Worm (Caenorhabditis elegans) whole organism, young adult: ENCODE results near the gene hot-7.

Source experiments
- B0035.1 ChIP-seq: sonication (generic microtip); optimal IDR thresholded peaks from 2 replicates; lab custom pipeline; 2016; ENCODE audit warnings: missing genetic modification characterization, mild to moderate bottlenecking, missing compliant biosample characterization, missing genotype, missing genetic modification reagents
- C17E4.6 ChIP-seq: fragments of 200-800 bp; sonication (Bioruptor generic); IDR thresholded peaks from 2 replicates; pipeline ENCODE4 v1.3.6; 2022; ENCODE audit warnings: missing genetic modification reagents, missing genetic modification characterization, missing compliant biosample characterization
- F10E7.11 ChIP-seq: sonication (generic microtip); optimal IDR thresholded peaks from 2 replicates; lab custom pipeline; 2017; ENCODE audit warnings: mild to moderate bottlenecking, missing genetic modification characterization, moderate library complexity, missing compliant biosample characterization
- F33H1.4 ChIP-seq: fragments of 200-800 bp; sonication (Bioruptor generic); IDR thresholded peaks from 2 replicates; pipeline ENCODE4 v1.3.6; 2022; ENCODE audit warnings: missing genetic modification reagents, missing genetic modification characterization, missing compliant biosample characterization
- F49E8.2 ChIP-seq: sonication (generic microtip); optimal IDR thresholded peaks from 3 replicates; lab custom pipeline; 2017; ENCODE audit warnings: missing genetic modification characterization, mild to moderate bottlenecking, missing compliant biosample characterization, antibody characterized with exemption, moderate library complexity; ENCODE audit not compliant: insufficient read depth
- F52B5.7 ChIP-seq: sonication (generic microtip); optimal IDR thresholded peaks from 2 replicates; lab custom pipeline; 2016; ENCODE audit warnings: mild to moderate bottlenecking, missing genetic modification characterization, missing compliant biosample characterization
- K11D2.4 ChIP-seq: fragments of 200-800 bp; sonication (Bioruptor generic); IDR thresholded peaks from 2 replicates; pipeline ENCODE4 v1.3.6; 2022; ENCODE audit warnings: missing genetic modification reagents, missing genetic modification characterization, missing compliant biosample characterization
- Y53G8AR.9 ChIP-seq: fragments of 200-800 bp; sonication (Bioruptor generic); conservative IDR thresholded peaks from 2 replicates; pipeline ENCODE4 v1.3.6; 2022; ENCODE audit warnings: missing genetic modification reagents, missing genetic modification characterization, missing compliant biosample characterization
- attf-5 ChIP-seq: fragments of 200-800 bp; sonication (Bioruptor generic); optimal IDR thresholded peaks from 2 replicates; lab custom pipeline; 2018; ENCODE audit warnings: mild to moderate bottlenecking, missing genetic modification characterization, missing compliant biosample characterization
- bed-1 ChIP-seq: fragments of 200-800 bp; sonication (Bioruptor generic); IDR thresholded peaks from 2 replicates; pipeline ENCODE4 v1.3.6; 2022; ENCODE audit warnings: missing genetic modification reagents, missing genetic modification characterization, missing compliant biosample characterization
- cebp-1 ChIP-seq, 2 experiments: fragments of 200-800 bp in 1 of 2; sonication (Bioruptor generic) in 1 of 2; sonication (generic microtip) in 1 of 2; IDR thresholded peaks in 1 of 2; optimal IDR thresholded peaks in 1 of 2; 2 replicates each; pipeline versions ENCODE4 v1.3.6 to Lab custom; 2017 to 2022; ENCODE audit warnings: missing compliant biosample characterization in 2 of 2, missing genetic modification characterization in 2 of 2, mild to moderate bottlenecking in 1 of 2, missing genetic modification reagents in 1 of 2, moderate library complexity in 1 of 2
- ceh-40 ChIP-seq: fragments of 200-800 bp; sonication (Bioruptor generic); IDR thresholded peaks from 2 replicates; pipeline ENCODE4 v1.3.6; 2022; ENCODE audit warnings: missing genetic modification characterization, missing compliant biosample characterization
- ceh-91 ChIP-seq: fragments of 200-800 bp; sonication (Bioruptor generic); IDR thresholded peaks from 2 replicates; pipeline ENCODE4 v1.3.6; 2022; ENCODE audit warnings: missing genetic modification reagents, missing genetic modification characterization, missing compliant biosample characterization
- chd-7 ChIP-seq: sonication (generic microtip); optimal IDR thresholded peaks from 2 replicates; lab custom pipeline; 2016; ENCODE audit warnings: mild to moderate bottlenecking, missing genetic modification characterization, moderate library complexity, missing compliant biosample characterization
- dpl-1 ChIP-seq: fragments of 150-350 bp; optimal IDR thresholded peaks from 2 replicates; lab custom pipeline; 2014; ENCODE audit warnings: missing biosample characterization, missing genetic modification reagents, missing genetic modification characterization
- egl-18 ChIP-seq: fragments of 200-800 bp; sonication (Bioruptor generic); IDR thresholded peaks from 2 replicates; pipeline ENCODE4 v1.3.6; 2022; ENCODE audit warnings: missing genetic modification reagents, missing genetic modification characterization, missing compliant biosample characterization
- hmg-1.2 ChIP-seq: fragments of 200-800 bp; sonication (Bioruptor generic); IDR thresholded peaks from 2 replicates; pipeline ENCODE4 v1.3.6; 2022; ENCODE audit warnings: missing genetic modification reagents, missing genetic modification characterization, missing compliant biosample characterization
- let-526 ChIP-seq: fragments of 200-800 bp; sonication (Bioruptor generic); IDR thresholded peaks from 2 replicates; pipeline ENCODE4 v1.3.6; 2022; ENCODE audit warnings: missing genetic modification reagents, missing genetic modification characterization, missing compliant biosample characterization
- lin-35 ChIP-seq, 3 experiments: fragments of 150-350 bp in 2 of 3; sonication (generic microtip) in 1 of 3; optimal IDR thresholded peaks; 2 replicates each; lab custom pipeline; 2014 to 2018; ENCODE audit warnings: missing biosample characterization in 3 of 3, missing genetic modification characterization in 3 of 3, missing genetic modification reagents in 3 of 3
- lin-40 ChIP-seq: sonication (generic microtip); optimal IDR thresholded peaks from 2 replicates; lab custom pipeline; 2016; ENCODE audit warnings: missing genetic modification characterization, mild to moderate bottlenecking, missing compliant biosample characterization, missing genotype, missing genetic modification reagents
- lir-1 ChIP-seq: fragments of 200-800 bp; sonication (Bioruptor generic); conservative IDR thresholded peaks from 2 replicates; pipeline ENCODE4 v1.3.6; 2022; ENCODE audit warnings: missing genetic modification reagents, missing genetic modification characterization, missing compliant biosample characterization
- lsl-1 ChIP-seq: fragments of 200-800 bp; sonication (Bioruptor generic); optimal IDR thresholded peaks from 2 replicates; lab custom pipeline; 2018; ENCODE audit warnings: mild to moderate bottlenecking, missing genetic modification characterization, moderate library complexity, missing compliant biosample characterization
- madf-6 ChIP-seq: fragments of 200-800 bp; sonication (Bioruptor generic); IDR thresholded peaks from 2 replicates; pipeline ENCODE4 v1.3.6; 2022; ENCODE audit warnings: missing genetic modification reagents, missing genetic modification characterization, missing compliant biosample characterization
- mel-28 ChIP-seq: sonication (generic microtip); optimal IDR thresholded peaks from 2 replicates; lab custom pipeline; 2016; ENCODE audit warnings: borderline replicate concordance, mild to moderate bottlenecking, missing genetic modification characterization, missing compliant biosample characterization
- mxl-1 ChIP-seq: sonication (generic microtip); optimal IDR thresholded peaks from 2 replicates; lab custom pipeline; 2016; ENCODE audit warnings: missing genetic modification characterization, missing compliant biosample characterization
- nfyb-1 ChIP-seq: fragments of 200-800 bp; sonication (Bioruptor generic); IDR thresholded peaks from 2 replicates; pipeline ENCODE4 v1.3.6; 2022; ENCODE audit warnings: missing genetic modification reagents, missing genetic modification characterization, missing compliant biosample characterization
- nhr-179 ChIP-seq: sonication (generic microtip); optimal IDR thresholded peaks from 2 replicates; lab custom pipeline; 2016; ENCODE audit warnings: mild to moderate bottlenecking, missing genetic modification characterization, missing compliant biosample characterization
- pbrm-1 ChIP-seq: fragments of 200-800 bp; sonication (Bioruptor generic); IDR thresholded peaks from 2 replicates; pipeline ENCODE4 v1.3.6; 2022; ENCODE audit warnings: missing genetic modification reagents, missing genetic modification characterization, missing compliant biosample characterization
- rec-8 ChIP-seq, 2 experiments: sonication (generic microtip); optimal IDR thresholded peaks; 2 replicates each; lab custom pipeline; 2016; ENCODE audit warnings: mild to moderate bottlenecking in 2 of 2, missing genetic modification characterization in 2 of 2, missing genetic modification reagents in 2 of 2, missing genotype in 2 of 2, missing biosample characterization in 1 of 2, missing compliant biosample characterization in 1 of 2, moderate library complexity in 1 of 2
- repo-1 ChIP-seq: sonication (generic microtip); optimal IDR thresholded peaks from 2 replicates; lab custom pipeline; 2017; ENCODE audit warnings: mild to moderate bottlenecking, missing genetic modification characterization, missing compliant biosample characterization
- sdz-38 ChIP-seq: sonication (generic microtip); optimal IDR thresholded peaks from 2 replicates; lab custom pipeline; 2016; ENCODE audit warnings: missing genotype, missing genetic modification characterization, missing compliant biosample characterization
- sptf-2 ChIP-seq: fragments of 200-800 bp; sonication (Bioruptor generic); optimal IDR thresholded peaks from 2 replicates; lab custom pipeline; 2018; ENCODE audit warnings: mild to moderate bottlenecking, missing genetic modification characterization, missing compliant biosample characterization
- tbp1 ChIP-seq: fragments of 200-800 bp; sonication (Bioruptor generic); optimal IDR thresholded peaks from 2 replicates; lab custom pipeline; 2018; ENCODE audit warnings: mild to moderate bottlenecking, missing genetic modification characterization, missing compliant biosample characterization
- xnd-1 ChIP-seq: sonication (generic microtip); optimal IDR thresholded peaks from 2 replicates; lab custom pipeline; 2016; ENCODE audit warnings: missing genotype, missing genetic modification reagents, missing genetic modification characterization, missing compliant biosample characterization
- zfh-2 ChIP-seq: fragments of 200-800 bp; sonication (Bioruptor generic); conservative IDR thresholded peaks from 2 replicates; pipeline ENCODE4 v1.3.6; 2022; ENCODE audit warnings: missing genetic modification reagents, missing genetic modification characterization, missing compliant biosample characterization
- ztf-18 ChIP-seq: sonication (generic microtip); optimal IDR thresholded peaks from 2 replicates; lab custom pipeline; 2016; ENCODE audit warnings: missing genotype, mild to moderate bottlenecking, missing genetic modification characterization, missing compliant biosample characterization
- ztf-25 ChIP-seq: fragments of 200-800 bp; sonication (Bioruptor generic); IDR thresholded peaks from 2 replicates; pipeline ENCODE4 v1.3.6; 2022; ENCODE audit warnings: missing genetic modification reagents, missing genetic modification characterization, missing compliant biosample characterization
- ztf-6 ChIP-seq: fragments of 200-800 bp; sonication (Bioruptor generic); IDR thresholded peaks from 2 replicates; pipeline ENCODE4 v1.3.6; 2022; ENCODE audit warnings: missing genetic modification reagents, missing genetic modification characterization, missing compliant biosample characterization

hot-7 gene

DNA sequence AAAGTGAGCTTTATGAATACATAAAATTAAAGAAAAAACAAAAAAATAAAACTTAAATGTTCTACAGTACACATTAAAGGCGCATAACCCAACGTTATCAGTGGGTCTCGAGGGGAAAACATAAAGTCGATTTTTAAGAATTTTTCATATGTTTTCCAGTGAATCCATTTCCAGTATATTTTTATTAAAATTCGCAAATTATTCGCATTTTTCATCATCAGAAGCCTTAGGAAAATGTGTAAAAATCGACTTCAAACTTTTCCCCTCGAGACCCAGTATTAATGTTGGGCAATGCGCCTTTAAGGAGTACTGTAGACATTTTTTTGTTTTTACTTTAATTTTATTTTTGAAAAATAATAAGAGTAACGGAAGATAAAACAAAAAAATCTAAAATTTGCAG, 6.9 kb downstream of the hot-7 start (continued):
- TF ChIP-seq dpl-1 (GFP tag; lab: Kevin White, UChicago), result no peak
- no peak for TF ChIP-seq lir-1 (GFP tag; lab: Robert Waterston, UW)
- TF ChIP-seq nfyb-1 (GFP tag; lab: Robert Waterston, UW), result no peak
- no peak for TF ChIP-seq ztf-6 (GFP tag; lab: Robert Waterston, UW)
- no peak for TF ChIP-seq chd-7
- TF ChIP-seq, all 124 proteins: peak for 19

DNA sequence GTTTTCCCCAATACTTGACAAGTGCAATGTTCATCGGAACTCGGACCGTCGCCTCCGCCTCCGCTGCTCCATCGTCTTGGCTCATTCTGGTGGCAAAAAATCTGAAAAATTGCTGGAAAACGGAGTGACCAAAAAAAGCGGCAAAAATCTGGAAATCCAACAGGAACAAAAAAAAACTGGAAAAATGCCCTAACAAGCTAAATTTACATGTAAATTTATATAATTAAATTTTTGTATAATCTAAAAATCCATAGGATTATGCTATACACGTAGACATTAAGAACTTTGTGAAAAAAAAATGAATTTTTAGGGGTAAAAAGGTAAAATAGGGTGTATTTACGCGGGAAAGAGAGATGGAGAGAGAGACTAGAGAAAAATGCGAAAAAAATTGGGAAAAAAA, 15.0 kb downstream of the hot-7 start, which contains the start of gene Y48B6A.13:
Gene Y48B6A.13, minus strand, starts transcription at position 101 of the 400 bp plus-strand sequence.
- TF ChIP-seq F10E7.11 (tag; lab: Kevin White, UChicago) (no peak), Y53G8AR.9 (GFP tag; lab: Robert Waterston, UW) (0 out of 2 replicates have a peak, but pooled peaks have one; percentile 27), zfh-2 (GFP tag; lab: Robert Waterston, UW) (0 out of 2 replicates have a peak, but pooled peaks have one; percentile 26)

DNA sequence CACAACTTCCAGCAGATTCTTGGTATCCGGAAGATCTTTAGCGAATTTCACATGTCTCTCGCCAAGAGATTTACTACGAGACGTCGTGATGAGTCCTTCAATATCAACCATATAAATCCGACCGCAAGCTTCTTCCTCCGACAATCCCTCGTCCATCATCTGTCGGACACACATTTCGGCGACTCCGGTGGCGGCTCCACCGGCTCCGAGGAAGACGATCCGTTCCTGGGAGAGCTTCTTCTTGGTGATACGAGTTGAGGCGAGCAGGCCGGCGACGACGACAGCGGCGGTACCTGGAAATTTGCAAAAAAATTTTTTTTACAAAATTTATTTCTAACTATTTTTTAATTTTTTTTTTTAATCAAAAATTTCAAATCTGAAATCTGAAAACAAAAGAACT, 18.9 kb downstream of the hot-7 start:
- no peak for TF ChIP-seq mxl-1 (tag; lab: Kevin White, UChicago)
- peak; percentile 75 for TF ChIP-seq zfh-2 (GFP tag; lab: Robert Waterston, UW)

DNA sequence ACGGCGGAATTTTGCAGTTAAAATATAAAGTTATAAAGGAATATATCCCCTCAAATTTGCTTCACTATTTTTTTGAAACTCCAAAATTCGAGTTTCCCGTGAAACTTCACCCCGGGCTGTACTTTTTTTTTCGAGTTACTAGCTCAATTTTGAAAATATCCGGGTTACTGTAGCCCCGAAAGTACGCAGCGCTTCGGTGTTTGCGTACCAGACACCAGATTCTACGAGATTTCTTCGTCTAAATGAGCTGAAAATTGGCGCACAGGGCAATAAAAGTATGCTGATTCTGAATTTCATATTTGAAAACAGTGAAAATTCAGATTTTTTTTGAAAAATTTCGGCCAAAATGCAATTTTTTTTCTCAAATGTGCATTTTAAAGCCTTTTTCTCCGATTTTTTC, 19.7 kb downstream of the hot-7 start:
- TF ChIP-seq F49E8.2 (no peak), rec-8 (tag; optimal IDR thresholded peaks at IDR 0.05; lab: Kevin White, UChicago) (no peak), cebp-1 (GFP tag; IDR thresholded peaks at IDR 0.05; lab: Robert Waterston, UW) (no peak), cebp-1 (tag; optimal IDR thresholded peaks at IDR 0.05; lab: Kevin White, UChicago) (no peak), attf-5 (no peak), F52B5.7 (tag; lab: Kevin White, UChicago) (no peak), bed-1 (GFP tag; lab: Robert Waterston, UW) (no peak), sptf-2 (no peak), sdz-38 (tag; lab: Kevin White, UChicago) (no peak), egl-18 (no peak), let-526 (GFP tag; lab: Robert Waterston, UW) (no peak), repo-1 (no peak), B0035.1 (no peak), ceh-91 (GFP tag; lab: Robert Waterston, UW) (no peak)
- TF ChIP-seq, all 124 proteins: peak for 0

DNA sequence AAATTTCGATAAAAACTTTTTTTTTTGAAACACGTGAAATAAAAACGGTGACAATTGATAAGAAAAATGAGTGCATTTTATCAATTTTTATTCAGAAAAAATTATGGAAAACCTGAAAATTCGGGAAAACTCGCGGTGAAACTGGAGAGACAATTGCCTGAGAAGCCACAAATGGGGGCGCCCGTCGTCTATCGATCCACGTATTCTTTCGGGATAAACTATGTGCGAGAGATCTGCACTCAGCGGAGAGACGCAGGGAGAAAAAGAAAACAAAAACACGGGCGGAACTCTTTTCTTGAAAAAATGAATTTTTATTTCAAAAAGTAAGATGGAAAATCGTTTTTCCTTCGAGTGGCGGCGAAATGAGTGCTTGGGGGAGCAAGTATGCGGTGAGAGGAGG, 22.7 kb downstream of the hot-7 start, which contains the start of gene men-1:
Gene men-1, minus strand, starts transcription at position 242 of the 400 bp plus-strand sequence.
- TF ChIP-seq hmg-1.2 (GFP tag; lab: Robert Waterston, UW) (peak; percentile 72; the same call in 1 of the 2 replicates), C17E4.6 (GFP tag; lab: Robert Waterston, UW) (no peak)
- TF ChIP-seq, all 124 proteins: peak for 1

DNA sequence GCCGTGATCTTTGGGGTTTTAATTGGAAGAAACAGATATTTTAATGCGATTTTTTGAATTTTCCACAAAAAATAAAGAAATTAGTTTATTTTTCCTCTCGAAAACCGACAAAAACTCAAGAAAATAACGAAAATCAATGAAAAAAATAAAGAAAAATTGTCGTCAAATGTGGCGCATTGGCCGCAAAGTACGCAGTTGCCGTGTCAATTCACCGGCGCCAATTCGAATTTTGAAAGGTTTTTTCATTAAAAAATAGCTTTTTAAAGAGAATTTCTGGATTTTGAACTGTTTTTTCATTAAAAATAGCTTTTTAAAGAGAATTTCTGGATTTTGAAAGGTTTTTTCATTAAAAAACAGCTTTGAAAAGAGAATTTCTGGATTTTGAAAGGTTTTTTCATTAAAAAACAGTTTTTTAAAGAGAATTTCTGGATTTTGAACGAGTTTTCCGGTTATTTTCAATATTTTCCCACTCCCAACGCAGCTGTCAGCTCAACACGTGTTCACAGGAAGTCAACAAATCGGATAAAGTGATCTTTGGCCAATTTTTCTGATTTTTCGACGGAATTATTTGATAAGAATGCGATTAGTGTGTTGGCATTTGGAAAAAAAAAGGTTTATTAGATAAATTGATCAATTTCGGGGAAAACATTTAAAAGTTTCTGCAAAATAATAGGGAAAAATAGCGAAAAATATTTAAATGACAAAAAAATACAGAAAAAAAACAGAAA, 23.3 kb downstream of the hot-7 start:
- TF ChIP-seq xnd-1 (tag; lab: Kevin White, UChicago), result peak; percentile 41
- peak; percentile 75 for TF ChIP-seq madf-6 (GFP tag; lab: Robert Waterston, UW)
- TF ChIP-seq ztf-18 (tag; lab: Kevin White, UChicago), result no peak
- TF ChIP-seq lsl-1 (GFP tag; lab: Kevin White, UChicago), result peak; percentile 59
- peak; percentile 57; the same call in 1 of the 2 replicates for TF ChIP-seq F33H1.4
- TF ChIP-seq ceh-40 (GFP tag; lab: Robert Waterston, UW), result no peak
- no peak for TF ChIP-seq mel-28 (tag; lab: Kevin White, UChicago)
- TF ChIP-seq repo-1, result no peak
- no peak for TF ChIP-seq hmg-1.2 (GFP tag; lab: Robert Waterston, UW)
- no peak for TF ChIP-seq chd-7
- no peak for TF ChIP-seq K11D2.4
- TF ChIP-seq tbp1, result no peak
- TF ChIP-seq pbrm-1 (GFP tag; lab: Robert Waterston, UW), result no peak
- peak in 1 of 3 experiments; percentile 15 for TF ChIP-seq lin-35 (GFP tag; optimal IDR thresholded peaks at IDR 0.05; lab: Kevin White, UChicago)
- TF ChIP-seq lin-40 (tag; lab: Kevin White, UChicago), result no peak
- TF ChIP-seq ztf-25, result no peak
- no peak for TF ChIP-seq nhr-179 (tag; lab: Kevin White, UChicago)
